Worm (Caenorhabditis elegans): ENCODE data around the gene Y47A7.2.

DNA sequence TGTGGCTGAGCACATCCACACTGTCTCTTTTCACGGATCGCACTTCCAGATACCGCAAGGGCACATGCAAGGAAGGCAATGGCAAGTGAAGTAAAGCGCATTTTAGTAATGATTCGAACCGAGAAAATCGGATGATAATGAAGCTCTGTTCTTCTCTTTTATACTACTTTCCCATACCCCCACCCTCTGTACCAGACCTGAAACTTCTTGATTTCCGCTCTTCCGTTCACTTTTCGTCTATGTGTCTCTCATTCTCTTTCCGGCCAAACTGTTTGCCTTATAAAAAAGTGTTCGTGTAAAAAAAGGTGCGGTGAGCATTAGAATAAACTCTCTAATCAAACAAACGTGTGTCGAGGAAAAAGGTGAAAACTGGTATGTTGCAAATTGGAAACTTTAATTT is 36.3 kb downstream of the Y47A7.2 start, which contains the start of gene abu-6:
- TF ChIP-seq nhr-237 (tag; optimal IDR thresholded peaks at IDR 0.05), result no peak
- TF ChIP-seq ham-2 (GFP tag; optimal IDR thresholded peaks at IDR 0.05), result no peak
- no peak for TF ChIP-seq nhr-2 (tag; optimal IDR thresholded peaks at IDR 0.05)
- no peak for TF ChIP-seq ceh-83 (GFP tag; optimal IDR thresholded peaks at IDR 0.05)
- TF ChIP-seq lsy-2 (tag; optimal IDR thresholded peaks at IDR 0.05), result no peak
- no peak for TF ChIP-seq blmp-1 (tag; optimal IDR thresholded peaks at IDR 0.05)
- TF ChIP-seq nhr-76 (tag; optimal IDR thresholded peaks at IDR 0.05), result no peak
- no peak for TF ChIP-seq nhr-28 (tag; optimal IDR thresholded peaks at IDR 0.05)
